Worm (Caenorhabditis elegans): ENCODE results near the gene pad-2.

DNA sequence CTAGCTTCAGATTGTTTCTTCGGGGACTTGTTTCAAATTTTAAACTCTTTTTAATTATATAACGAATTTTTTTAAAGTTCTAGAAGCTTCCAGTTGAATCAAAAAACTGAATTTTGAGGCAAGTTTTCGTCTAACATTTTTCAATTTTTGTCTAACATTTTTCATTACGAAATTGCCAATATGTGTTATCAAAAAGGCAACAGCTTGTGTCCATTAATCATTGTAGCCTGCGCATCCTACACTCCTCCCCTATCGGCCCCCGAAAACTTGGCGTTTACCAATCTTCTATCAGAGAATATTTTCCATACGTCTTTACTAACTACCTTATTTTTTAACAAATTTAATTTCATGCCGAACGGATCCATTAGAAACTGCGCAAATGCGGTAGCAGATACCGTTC lies 21.2 kb downstream of the pad-2 start, which contains the start of gene vglu-3:
- TF ChIP-seq Y53F4B.3 (GFP tag; IDR thresholded peaks at IDR 0.05) (no peak), F33H1.4 (GFP tag; IDR thresholded peaks at IDR 0.05) (no peak), atf-7 (tag; optimal IDR thresholded peaks at IDR 0.05) (no peak), mcd-1 (GFP tag; IDR thresholded peaks at IDR 0.05) (no peak), C17E4.6 (GFP tag; IDR thresholded peaks at IDR 0.05) (no peak), F52B5.7 (tag; optimal IDR thresholded peaks at IDR 0.05) (no peak), B0035.1 (tag; optimal IDR thresholded peaks at IDR 0.05) (no peak), rpc-1 (optimal IDR thresholded peaks at IDR 0.05) (no peak), rpc-1 (tag; optimal IDR thresholded peaks at IDR 0.05) (no peak), tlf-1 (GFP tag; optimal IDR thresholded peaks at IDR 0.05) (no peak)

Measured in whole organism, young adult.